Fruit fly (Drosophila melanogaster) S2 (cell line): ENCODE results near the gene CG13707.

ENCODE experiments used
- CG8478 ChIP-seq: fragments of >200 bp; optimal IDR thresholded peaks from 2 replicates; lab custom pipeline; 2018
- CTCF ChIP-seq, 2 experiments: fragments of >200 bp; optimal IDR thresholded peaks; 2 replicates each; lab custom pipeline; 2018

CG13707 gene

DNA sequence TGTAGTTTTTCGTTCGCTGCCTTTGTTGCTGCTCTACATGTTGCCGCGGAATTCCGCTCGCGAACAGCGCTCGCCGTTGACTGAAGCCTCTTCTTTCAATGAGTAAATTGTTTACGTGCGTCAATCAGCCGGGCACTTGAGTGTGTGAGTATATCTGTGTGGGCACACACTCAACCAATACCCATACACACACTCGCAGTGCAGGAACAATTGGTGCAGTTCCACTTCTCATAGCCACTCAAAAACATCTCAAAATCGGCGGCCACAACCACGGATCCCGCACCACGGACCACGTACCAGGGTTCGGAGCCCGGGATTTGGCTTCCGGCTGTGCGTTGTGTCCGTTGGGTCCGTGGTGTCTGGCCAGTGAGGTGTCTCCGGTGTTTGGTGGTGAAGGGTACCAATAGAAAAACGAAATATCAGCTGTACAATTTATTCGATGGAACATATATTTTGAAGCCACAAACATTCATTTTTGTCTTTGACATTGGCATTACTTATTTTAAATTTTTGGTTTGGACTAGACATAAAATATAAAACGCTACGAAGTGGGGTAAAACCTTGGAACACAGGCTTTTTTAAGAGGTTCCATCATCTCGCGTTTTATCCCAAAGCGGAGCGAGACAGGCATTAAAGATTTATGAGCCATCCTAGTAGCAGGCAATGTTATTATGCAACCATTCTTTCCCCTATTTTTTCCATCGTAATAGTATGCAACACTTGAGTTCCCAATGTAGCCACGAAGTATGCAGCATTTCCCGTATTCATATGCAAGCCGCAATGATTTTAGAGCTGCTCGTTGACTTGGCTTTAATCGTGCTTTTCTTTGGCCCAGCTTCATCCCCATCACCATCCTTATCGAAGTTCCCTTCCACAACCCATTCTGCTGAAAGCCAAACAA is at the start of gene CG13707:
CG13707 (minus strand) TSS at position 70 of the 901 bp plus-strand sequence.
- no peak for TF ChIP-seq CG8478 (lab: Kevin White, UChicago)
- TF ChIP-seq CTCF (optimal IDR thresholded peaks at IDR 0.05; lab: Kevin White, UChicago) = peak; percentile 55 to 77

DNA sequence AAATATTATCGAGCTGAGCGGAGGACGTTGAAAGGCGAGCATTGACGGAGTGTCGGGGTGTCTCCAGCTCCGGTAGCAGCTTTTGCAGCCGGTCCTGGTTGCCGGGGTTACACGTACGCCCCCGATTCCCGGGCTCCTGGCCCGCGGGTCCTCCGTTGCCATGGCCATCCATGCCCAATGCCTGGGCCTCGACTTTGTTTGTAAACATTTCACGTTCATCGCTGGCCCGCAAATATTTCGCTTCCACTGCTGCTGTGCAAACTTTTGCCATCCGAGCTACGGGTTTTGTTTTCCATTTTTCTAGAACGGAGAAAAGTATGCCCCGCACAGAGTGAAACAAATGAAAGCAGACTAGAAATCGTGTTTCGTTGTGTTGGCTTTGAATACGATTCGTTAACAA is 21.1 kb upstream of the CG13707 start, which contains the start of gene Dnah3:
Dnah3 (plus strand) TSS at position 301 of the 400 bp plus-strand sequence.
- no peak for TF ChIP-seq CG8478 (lab: Kevin White, UChicago)
- no peak for TF ChIP-seq CTCF (optimal IDR thresholded peaks at IDR 0.05; lab: Kevin White, UChicago)

DNA sequence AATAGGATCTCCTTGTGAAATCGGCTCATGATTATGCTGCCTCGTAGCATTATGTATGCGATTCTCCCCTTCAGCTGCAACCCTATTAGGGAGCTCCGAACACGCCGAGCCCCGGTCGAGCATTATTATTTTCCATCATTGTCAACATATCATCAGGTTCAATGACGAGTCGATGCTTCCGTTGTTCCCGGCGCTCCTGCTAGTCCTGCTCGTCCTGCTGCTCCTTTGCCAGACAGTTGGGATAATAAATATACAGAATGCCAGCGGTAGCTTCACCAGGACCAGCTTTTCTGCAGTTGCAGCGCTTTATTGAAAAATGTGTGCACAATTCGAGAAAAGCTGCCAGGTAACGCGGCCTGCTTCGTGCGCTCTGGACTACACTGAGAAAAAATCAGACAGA is 20.5 kb upstream of the CG13707 start, which contains the start of gene CG32235:
CG32235 (minus strand) TSS at position 101 of the 400 bp plus-strand sequence.
- no peak for TF ChIP-seq CG8478 (lab: Kevin White, UChicago)
- no peak for TF ChIP-seq CTCF (optimal IDR thresholded peaks at IDR 0.05; lab: Kevin White, UChicago)

DNA sequence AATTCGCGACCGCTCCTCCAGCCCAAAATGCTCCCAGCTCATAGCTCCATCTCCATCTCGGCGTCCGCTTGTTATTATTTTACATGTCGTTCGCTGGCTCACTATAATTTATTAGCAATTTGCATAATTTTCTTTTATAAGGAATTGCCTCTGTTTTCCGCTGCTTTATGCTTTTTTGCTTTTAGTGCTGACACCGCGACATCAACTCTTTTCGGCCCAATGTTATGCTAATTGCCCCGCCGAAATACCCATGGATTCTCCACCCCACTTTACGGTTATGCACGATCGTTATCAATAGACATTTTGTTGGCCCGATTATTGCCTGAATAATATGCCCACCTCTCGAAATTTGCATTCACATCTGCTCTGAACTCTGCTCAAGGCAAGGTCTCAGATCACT is 15.3 kb upstream of the CG13707 start:
- no peak for TF ChIP-seq CG8478 (lab: Kevin White, UChicago)
- no peak for TF ChIP-seq CTCF (optimal IDR thresholded peaks at IDR 0.05; lab: Kevin White, UChicago)

DNA sequence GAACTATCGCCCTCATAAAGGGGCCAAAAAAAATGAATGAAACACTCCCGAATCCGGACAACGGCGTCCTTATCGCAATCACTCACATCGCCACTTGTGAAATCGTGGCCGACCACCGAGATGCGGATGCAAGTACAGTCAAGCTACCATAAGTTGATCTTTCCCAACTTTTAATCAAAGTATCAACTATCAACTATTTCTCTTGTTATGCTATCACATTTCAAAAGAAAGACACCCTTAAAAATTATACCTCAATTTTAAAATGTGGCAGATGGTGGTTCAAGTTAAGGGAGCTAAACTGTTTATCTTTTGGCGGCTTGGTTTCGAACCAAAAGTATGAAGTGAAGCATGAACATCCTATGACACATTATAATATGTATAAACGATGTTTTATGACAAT is 14.2 kb upstream of the CG13707 start:
- TF ChIP-seq CG8478 (lab: Kevin White, UChicago) (no peak), CTCF (optimal IDR thresholded peaks at IDR 0.05; lab: Kevin White, UChicago) (no peak)

DNA sequence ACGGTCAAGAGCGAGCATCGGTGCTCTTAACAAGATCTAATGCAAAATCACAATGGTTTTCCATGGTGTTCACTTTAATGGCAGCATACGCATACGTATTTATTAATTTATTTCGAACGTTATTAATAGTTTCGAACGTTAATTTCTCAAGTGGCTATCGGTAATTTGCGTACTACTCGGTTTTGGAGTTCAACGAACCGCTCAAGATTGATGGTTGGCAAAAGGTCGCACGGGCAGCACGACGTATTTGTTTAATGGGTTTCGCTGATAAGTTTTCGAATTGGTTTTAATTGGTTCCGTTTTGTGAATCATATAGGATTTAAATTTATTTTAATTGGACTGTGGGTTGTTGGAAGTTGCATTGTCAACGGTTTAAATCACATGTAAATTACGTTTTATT is 13.2 kb upstream of the CG13707 start:
- TF ChIP-seq CTCF (optimal IDR thresholded peaks at IDR 0.05; lab: Kevin White, UChicago) (no peak), CG8478 (lab: Kevin White, UChicago) (no peak)

DNA sequence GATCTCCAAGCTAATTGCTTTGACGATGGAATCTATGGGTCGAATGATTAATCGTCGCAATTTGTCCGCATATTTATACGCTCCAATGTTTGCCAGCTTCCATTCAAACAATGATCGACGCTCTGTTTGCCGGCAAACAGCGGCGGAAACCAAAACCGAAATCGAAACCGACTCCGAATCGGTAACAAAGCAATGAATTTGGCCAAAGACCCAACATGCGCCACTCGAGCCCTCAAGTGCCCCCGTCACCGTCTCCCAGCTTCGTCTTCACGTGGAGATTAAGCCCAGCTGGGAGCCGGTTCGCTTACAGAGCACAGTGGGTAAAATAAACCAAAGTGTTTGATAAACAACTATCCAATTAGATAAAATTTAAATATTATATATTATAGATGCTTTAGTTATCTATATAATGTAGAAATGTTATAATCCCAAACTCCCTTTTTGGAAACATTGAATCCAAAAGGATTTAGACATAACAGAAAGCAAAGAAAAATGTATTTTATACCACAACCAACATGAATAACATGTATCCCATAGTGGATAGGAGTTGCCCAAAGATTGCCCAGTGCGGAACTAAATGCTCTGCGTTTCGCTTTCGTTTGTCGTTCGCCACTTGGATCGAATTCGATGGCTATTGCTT is 12.6 kb upstream of the CG13707 start, which contains the start of gene CG32237:
CG32237 (minus strand) TSS at position 51 of the 640 bp plus-strand sequence.
- TF ChIP-seq CTCF (optimal IDR thresholded peaks at IDR 0.05; lab: Kevin White, UChicago) = no peak

DNA sequence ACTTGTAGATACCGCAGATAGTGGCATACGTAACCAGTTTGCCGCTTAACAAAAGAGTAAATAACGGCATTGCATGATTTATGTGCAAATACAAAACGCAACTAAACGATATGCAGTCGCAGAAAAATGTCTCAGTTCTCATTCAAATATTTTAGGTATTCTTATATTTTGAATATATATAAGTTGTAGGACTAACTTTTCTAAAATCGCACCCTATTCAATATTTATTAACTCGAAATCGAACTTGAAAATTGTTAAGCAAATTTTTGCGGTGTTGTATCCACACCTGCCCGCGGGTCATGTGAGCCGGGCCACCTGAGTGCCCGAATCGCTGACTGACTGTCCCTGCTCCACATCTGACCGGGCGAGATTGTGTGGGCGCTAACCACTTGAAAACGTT is 8.2 kb upstream of the CG13707 start:
- TF ChIP-seq CG8478 (lab: Kevin White, UChicago) = no peak
- TF ChIP-seq CTCF (optimal IDR thresholded peaks at IDR 0.05; lab: Kevin White, UChicago) = no peak

DNA sequence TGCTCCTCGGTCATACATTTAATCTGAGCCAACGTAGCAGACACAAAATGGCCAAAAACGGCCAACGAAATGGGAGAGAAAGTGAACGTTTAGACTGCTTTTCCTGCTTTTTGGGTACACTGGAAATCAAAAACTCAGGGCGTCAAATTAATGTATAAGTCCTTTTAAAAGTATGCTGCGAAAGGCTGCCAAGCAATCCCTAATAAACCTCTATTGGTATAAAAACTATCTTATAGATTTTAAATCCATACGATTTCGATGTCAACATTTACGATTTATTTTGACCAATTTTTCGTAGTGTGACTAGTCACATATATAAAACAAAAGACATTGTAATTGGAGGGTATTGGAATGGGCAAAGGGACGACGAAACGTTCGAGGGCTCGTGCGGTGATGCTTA is 4.9 kb upstream of the CG13707 start:
- TF ChIP-seq CG8478 (lab: Kevin White, UChicago) (no peak), CTCF (optimal IDR thresholded peaks at IDR 0.05; lab: Kevin White, UChicago) (no peak)

DNA sequence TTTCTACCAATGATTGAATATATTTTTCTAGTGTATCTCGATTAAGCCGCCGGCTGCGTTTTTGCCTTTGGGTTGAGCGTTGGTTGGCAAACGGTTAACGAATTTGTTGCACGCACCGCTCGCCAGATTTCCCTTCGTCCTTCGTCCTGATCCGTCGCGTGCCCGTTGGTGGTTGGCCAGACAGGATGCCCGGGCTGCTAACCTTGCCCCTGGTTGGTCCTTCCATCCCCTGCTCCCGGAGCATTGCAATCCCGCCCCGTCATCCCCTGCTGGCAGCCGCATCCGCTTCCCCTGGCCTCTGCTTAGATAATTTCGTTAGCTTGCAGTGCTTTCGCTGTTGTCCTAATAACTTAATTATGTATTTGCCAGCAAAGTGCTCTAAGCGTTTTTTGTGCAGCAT is 3.5 kb upstream of the CG13707 start:
- no peak for TF ChIP-seq CG8478 (lab: Kevin White, UChicago)
- no peak for TF ChIP-seq CTCF (optimal IDR thresholded peaks at IDR 0.05; lab: Kevin White, UChicago)

DNA sequence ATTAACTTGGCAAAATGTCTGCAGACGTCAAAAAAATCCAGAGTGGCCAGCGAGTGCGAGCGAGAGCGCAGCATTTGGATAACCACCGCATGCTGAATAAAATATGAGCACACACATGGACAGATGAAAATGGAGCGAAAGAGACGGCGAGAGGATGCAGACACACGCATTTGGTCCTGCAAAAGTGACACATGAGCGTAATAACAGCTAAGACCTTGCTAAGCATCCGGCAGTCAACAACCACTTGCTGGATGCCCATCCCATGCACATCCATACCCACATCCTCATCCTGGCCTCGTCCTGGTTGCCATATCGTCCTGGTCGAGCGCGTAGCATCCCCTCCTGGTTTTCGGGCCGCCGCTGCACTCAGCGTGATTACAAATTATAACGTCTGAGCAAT is 2.8 kb upstream of the CG13707 start:
- no peak for TF ChIP-seq CG8478 (lab: Kevin White, UChicago)
- TF ChIP-seq CTCF (optimal IDR thresholded peaks at IDR 0.05; lab: Kevin White, UChicago) = no peak

DNA sequence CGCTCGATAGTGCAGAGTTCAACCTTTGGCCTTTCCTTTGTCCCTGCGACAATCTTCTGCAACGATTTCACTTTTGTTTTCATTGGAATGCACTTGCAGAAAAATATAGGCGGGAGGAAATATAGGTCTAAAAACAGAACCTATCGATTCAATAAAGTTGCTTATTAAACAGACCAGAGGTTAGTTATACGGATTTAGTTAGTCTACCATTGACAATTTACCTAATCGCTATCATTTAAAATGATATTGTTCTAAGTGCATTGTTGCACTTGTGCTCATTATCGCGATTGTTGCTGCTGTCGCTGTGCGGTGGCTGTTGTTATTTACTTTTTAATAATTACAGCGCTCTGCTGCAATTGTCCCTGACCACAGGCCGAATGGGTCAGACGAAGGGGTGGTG is 3.6 kb downstream of the CG13707 start:
- no peak for TF ChIP-seq CTCF (optimal IDR thresholded peaks at IDR 0.05; lab: Kevin White, UChicago)
- TF ChIP-seq CG8478 (lab: Kevin White, UChicago) = no peak

DNA sequence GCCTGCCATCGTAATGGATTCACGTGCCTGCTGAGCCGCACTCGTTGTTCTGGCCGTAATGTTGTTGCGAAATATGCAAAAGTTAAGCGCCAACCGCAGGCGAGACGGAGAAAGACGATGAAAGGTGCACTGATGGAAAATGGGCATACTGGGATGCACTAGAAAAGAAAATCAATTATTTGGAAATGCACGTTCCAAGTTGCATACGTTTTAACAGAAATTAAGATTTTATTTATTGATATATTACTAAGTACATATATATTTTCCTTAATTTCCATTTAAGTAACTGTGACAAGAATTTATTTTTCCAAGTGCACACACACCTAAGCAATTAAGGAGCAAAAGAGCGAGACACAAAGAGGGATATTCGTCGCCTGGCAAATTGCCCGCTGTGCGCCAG is 4.9 kb downstream of the CG13707 start:
- TF ChIP-seq CTCF (optimal IDR thresholded peaks at IDR 0.05; lab: Kevin White, UChicago) = no peak
- TF ChIP-seq CG8478 (lab: Kevin White, UChicago) = no peak

DNA sequence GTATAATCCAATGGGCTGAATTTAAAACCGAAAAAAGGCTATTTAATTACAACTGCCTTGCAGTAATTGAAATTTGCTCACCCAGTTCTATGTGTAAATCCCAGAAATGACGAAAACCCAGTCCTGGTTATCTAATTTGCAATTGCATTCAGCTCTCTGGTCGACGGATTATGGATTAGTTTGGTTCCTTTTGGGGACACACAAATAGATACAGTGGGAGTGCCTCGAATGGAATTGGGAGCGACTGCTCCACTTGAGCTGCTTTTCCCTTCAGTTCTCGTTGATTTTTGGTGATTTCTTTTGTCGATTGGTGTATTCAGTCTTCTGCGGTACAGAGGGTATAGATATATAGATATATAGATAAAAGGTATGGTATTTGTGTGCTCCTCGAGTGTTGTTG is 6.4 kb downstream of the CG13707 start, which contains the start of gene CG13708:
CG13708 (minus strand) TSS at position 101 of the 400 bp plus-strand sequence.
- TF ChIP-seq CTCF (optimal IDR thresholded peaks at IDR 0.05; lab: Kevin White, UChicago) (no peak), CG8478 (lab: Kevin White, UChicago) (no peak)

DNA sequence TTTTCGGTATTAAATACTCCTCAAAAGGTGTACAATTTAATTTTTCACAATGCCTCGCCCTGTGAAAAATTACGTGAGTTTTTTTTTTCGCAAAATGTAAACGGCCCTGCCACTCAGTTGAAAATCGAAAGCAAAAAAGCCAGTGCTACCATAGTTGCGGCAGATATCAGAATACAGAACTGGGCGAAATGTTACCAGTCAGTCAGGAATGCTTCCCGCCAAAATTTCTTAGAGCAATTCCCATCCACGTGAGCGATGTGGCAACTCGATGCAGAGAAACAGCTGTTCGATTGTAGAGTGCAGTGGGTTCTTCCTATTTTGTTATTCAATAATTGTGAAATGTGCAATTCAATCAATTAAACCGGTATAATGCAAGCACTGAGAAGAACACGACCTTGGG is 14.3 kb downstream of the CG13707 start, which contains the start of the genes Dhc64C and LeuRS-m:
Dhc64C (minus strand) TSS at position 104 of the 400 bp plus-strand sequence.
LeuRS-m (plus strand) TSS at position 270 of the 400 bp plus-strand sequence.
- peak; percentile 45 to 54 for TF ChIP-seq CTCF (optimal IDR thresholded peaks at IDR 0.05; lab: Kevin White, UChicago)
- TF ChIP-seq CG8478 (lab: Kevin White, UChicago) = no peak
